Worm (Caenorhabditis elegans): ENCODE data around the gene C40A11.3.

C40A11.3 gene

DNA sequence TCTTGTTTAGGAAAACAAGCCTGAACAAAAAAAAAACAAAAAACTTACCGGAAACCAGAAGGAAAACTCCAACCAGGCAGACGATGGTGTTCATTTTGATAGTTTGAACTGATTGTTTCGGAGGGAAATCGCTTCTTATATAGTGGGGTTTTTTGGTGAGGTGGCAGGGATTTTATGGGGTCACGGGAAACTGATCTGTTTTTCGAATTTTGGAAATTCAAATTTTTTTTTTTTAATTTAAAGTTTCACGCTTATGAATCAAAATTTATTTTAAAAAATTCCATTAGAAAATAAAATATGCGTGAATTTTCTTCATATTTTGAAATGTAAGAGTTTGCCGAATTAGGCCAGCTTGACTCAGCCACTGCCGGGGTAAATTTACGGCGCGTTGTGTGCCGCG, 34.5 kb downstream of the C40A11.3 start, which contains the start of gene C33C12.7:
TSS of gene C33C12.7 (minus strand) at position 101 of the 400 bp plus-strand sequence.
- TF ChIP-seq elt-2 (tag; optimal IDR thresholded peaks at IDR 0.05) (no peak), nhr-12 (tag; optimal IDR thresholded peaks at IDR 0.05) (no peak), alr-1 (tag; optimal IDR thresholded peaks at IDR 0.05; ENCODE audit: borderline replicate concordance) (no peak), hlh-17 (GFP tag; optimal IDR thresholded peaks at IDR 0.05; ENCODE audit: borderline replicate concordance) (no peak), ces-1 (GFP tag; optimal IDR thresholded peaks at IDR 0.05) (no peak), snpc-4 (tag; optimal IDR thresholded peaks at IDR 0.05) (no peak), ceh-82 (tag; optimal IDR thresholded peaks at IDR 0.05) (no peak), fkh-8 (tag; optimal IDR thresholded peaks at IDR 0.05) (no peak), C04F5.9 (tag; optimal IDR thresholded peaks at IDR 0.05) (no peak), sox-4 (tag; optimal IDR thresholded peaks at IDR 0.05) (no peak), nhr-11 (tag; optimal IDR thresholded peaks at IDR 0.05) (no peak), zip-4 (GFP tag; optimal IDR thresholded peaks at IDR 0.05) (no peak), mdl-1 (tag; optimal IDR thresholded peaks at IDR 0.05) (no peak), jun-1 (tag; optimal IDR thresholded peaks at IDR 0.05) (no peak), ceh-90 (tag; optimal IDR thresholded peaks at IDR 0.05) (no peak), unc-62 (GFP tag; optimal IDR thresholded peaks at IDR 0.05) (no peak), unc-30 (tag; optimal IDR thresholded peaks at IDR 0.05) (no peak)

DNA sequence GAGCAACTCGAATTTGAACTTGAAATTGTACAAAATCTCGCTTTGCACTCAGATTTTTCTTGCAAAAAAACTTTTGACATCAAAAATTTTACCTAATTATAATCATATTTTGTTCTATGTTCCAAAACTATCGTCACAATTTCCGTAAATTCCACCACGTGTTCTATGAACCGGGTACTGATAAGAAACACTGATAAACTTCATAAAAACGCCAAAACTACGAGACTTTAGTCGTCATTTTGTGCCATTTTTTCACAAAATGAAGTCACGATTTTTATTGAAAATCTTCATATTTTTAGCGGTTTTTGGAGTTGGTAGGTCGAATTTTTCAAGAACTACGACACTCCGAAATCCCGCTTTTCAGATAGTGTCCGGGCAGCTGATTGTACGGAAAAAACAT, 35.8 kb downstream of the C40A11.3 start, which contains the start of gene gba-1:
TSS of gene gba-1 (plus strand) at position 54 of the 400 bp plus-strand sequence.
- TF ChIP-seq lin-35 (GFP tag; optimal IDR thresholded peaks at IDR 0.05) (peak in 1 of 2 experiments; percentile 18), ets-5 (GFP tag; IDR thresholded peaks at IDR 0.05) (no peak), elt-2 (tag; optimal IDR thresholded peaks at IDR 0.05) (peak; percentile 54)

- TF ChIP-seq unc-62 (GFP tag; optimal IDR thresholded peaks at IDR 0.05) (no peak), dpl-1 (GFP tag; optimal IDR thresholded peaks at IDR 0.05) (no peak), pqm-1 (tag; optimal IDR thresholded peaks at IDR 0.05) (no peak), nhr-11 (tag; optimal IDR thresholded peaks at IDR 0.05) (no peak), fkh-4 (tag; optimal IDR thresholded peaks at IDR 0.05; ENCODE audit: borderline replicate concordance) (no peak), nhr-28 (tag; optimal IDR thresholded peaks at IDR 0.05) (no peak), sup-37 (GFP tag; optimal IDR thresholded peaks at IDR 0.05) (no peak), irx-1 (tag; optimal IDR thresholded peaks at IDR 0.05) (no peak), zip-4 (GFP tag; optimal IDR thresholded peaks at IDR 0.05) (no peak)
Observed at ce11 chrII:2177735-2178134, 36.8 kb downstream of the C40A11.3 start.

- no peak for TF ChIP-seq fkh-8 (tag; optimal IDR thresholded peaks at IDR 0.05)
- TF ChIP-seq dpl-1 (GFP tag; optimal IDR thresholded peaks at IDR 0.05) = no peak
- no peak for TF ChIP-seq C34B4.2 (tag; optimal IDR thresholded peaks at IDR 0.05)
- no peak for TF ChIP-seq zip-4 (GFP tag; optimal IDR thresholded peaks at IDR 0.05)
- peak; percentile 42 for TF ChIP-seq elt-2 (tag; optimal IDR thresholded peaks at IDR 0.05)
- no peak for TF ChIP-seq snpc-4 (tag; optimal IDR thresholded peaks at IDR 0.05)
- TF ChIP-seq ama-1 (optimal IDR thresholded peaks at IDR 0.05) = no peak
- TF ChIP-seq nhr-20 (tag; optimal IDR thresholded peaks at IDR 0.05) = no peak
Observed at ce11 chrII:2186329-2186728, 45.4 kb downstream of the C40A11.3 start, which contains the start of gene gba-2. Gene gba-2, minus strand, starts transcription at chrII:2186434.

DNA sequence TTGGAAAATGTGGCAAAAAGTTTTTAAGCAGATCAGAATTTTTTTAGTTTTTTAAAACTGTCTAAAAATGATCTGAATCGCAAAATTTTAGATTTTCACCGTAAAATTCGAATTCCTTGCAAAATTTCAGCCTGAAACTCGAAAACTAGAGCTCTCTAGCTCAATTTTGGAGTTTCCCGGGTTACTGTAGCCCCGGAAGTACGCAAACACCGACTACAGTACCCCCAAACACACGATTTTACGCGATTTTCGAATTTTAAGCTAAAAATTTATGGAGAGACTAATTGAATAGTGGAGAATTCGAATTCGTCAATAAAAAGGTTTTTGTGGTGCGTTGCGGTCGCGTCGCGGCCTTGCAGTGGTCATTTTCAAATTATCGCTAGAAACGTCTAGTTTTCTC, 45.8 kb downstream of the C40A11.3 start:
- TF ChIP-seq nhr-12 (tag; optimal IDR thresholded peaks at IDR 0.05) = no peak
- TF ChIP-seq vab-15 (tag; optimal IDR thresholded peaks at IDR 0.05) = no peak
- TF ChIP-seq lin-35 (GFP tag; optimal IDR thresholded peaks at IDR 0.05) = no peak
- peak in 1 of 2 experiments; percentile 30 for TF ChIP-seq lsy-2 (tag; optimal IDR thresholded peaks at IDR 0.05)
- no peak for TF ChIP-seq fkh-10 (GFP tag; optimal IDR thresholded peaks at IDR 0.05)
- TF ChIP-seq C34B4.2 (tag; optimal IDR thresholded peaks at IDR 0.05) = no peak

ce11 chrII:2189357-2189756, 48.4 kb downstream of the C40A11.3 start, which contains the start of gene mtq-2:
Gene mtq-2, minus strand, starts transcription at chrII:2189457.
- TF ChIP-seq lin-35 (GFP tag; optimal IDR thresholded peaks at IDR 0.05) = no peak
- peak; percentile 21 for TF ChIP-seq lin-14 (GFP tag; optimal IDR thresholded peaks at IDR 0.05)
- TF ChIP-seq nhr-71 (tag; optimal IDR thresholded peaks at IDR 0.05) = no peak
- TF ChIP-seq pag-3 (tag; optimal IDR thresholded peaks at IDR 0.05; ENCODE audit: borderline replicate concordance, insufficient read depth) = no peak
- no peak for TF ChIP-seq zag-1 (tag; optimal IDR thresholded peaks at IDR 0.05)
- no peak for TF ChIP-seq lir-3 (tag; optimal IDR thresholded peaks at IDR 0.05; ENCODE audit: poor library complexity)
